Fruit fly (Drosophila melanogaster) whole organism, embryonic: ENCODE results near the gene CG6195.

ENCODE experiments used
- CG1233 ChIP-seq: fragments of 200-800 bp; sonication (Bioruptor generic); optimal IDR thresholded peaks from 4 replicates; lab custom pipeline; 2018; ENCODE audit warnings: missing biosample characterization, mild to moderate bottlenecking, missing genetic modification characterization
- CG12391 ChIP-seq: fragments of 200-800 bp; sonication (Bioruptor generic); optimal IDR thresholded peaks from 3 replicates; lab custom pipeline; 2018; ENCODE audit warnings: missing biosample characterization, mild to moderate bottlenecking, missing genetic modification characterization, moderate library complexity
- CG14014 ChIP-seq: fragments of 200-800 bp; sonication (Bioruptor generic); IDR thresholded peaks from 2 replicates; pipeline ENCODE4 v1.3.6; 2022; ENCODE audit warnings: missing biosample characterization, missing genetic modification characterization
- CG1529 ChIP-seq: fragments of 200-800 bp; sonication (Bioruptor generic); optimal IDR thresholded peaks from 3 replicates; lab custom pipeline; 2018; ENCODE audit warnings: missing biosample characterization, missing genetic modification characterization
- CG17361 ChIP-seq: fragments of 200-800 bp; sonication (Bioruptor generic); IDR thresholded peaks from 3 replicates; pipeline ENCODE4 v1.3.6; 2022; ENCODE audit warnings: missing biosample characterization, missing genetic modification characterization
- CG18476 ChIP-seq: fragments of 200-800 bp; sonication (Bioruptor generic); optimal IDR thresholded peaks from 2 replicates; lab custom pipeline; 2016; ENCODE audit warnings: missing biosample characterization, mild to moderate bottlenecking, missing genetic modification characterization
- CG3281 ChIP-seq: fragments of 200-800 bp; sonication (Bioruptor generic); optimal IDR thresholded peaks from 3 replicates; lab custom pipeline; 2017; ENCODE audit warnings: missing biosample characterization, mild to moderate bottlenecking, missing genetic modification characterization
- CG4820 ChIP-seq: fragments of 200-800 bp; sonication (Bioruptor generic); optimal IDR thresholded peaks from 3 replicates; lab custom pipeline; 2016; ENCODE audit warnings: missing biosample characterization, missing genetic modification characterization
- CG6683 ChIP-seq: fragments of 200-800 bp; sonication (Bioruptor generic); optimal IDR thresholded peaks from 2 replicates; lab custom pipeline; 2017; ENCODE audit warnings: missing biosample characterization, mild to moderate bottlenecking, missing genetic modification characterization, missing genetic modification reagents
- CG6813 ChIP-seq: fragments of 200-800 bp; sonication (Bioruptor generic); optimal IDR thresholded peaks from 2 replicates; lab custom pipeline; 2017; ENCODE audit warnings: missing biosample characterization, missing genetic modification characterization, mild to moderate bottlenecking, moderate library complexity, missing genetic modification reagents
- CG7271 ChIP-seq: fragments of 200-800 bp; sonication (Bioruptor generic); optimal IDR thresholded peaks from 2 replicates; lab custom pipeline; 2018; ENCODE audit warnings: missing biosample characterization, mild to moderate bottlenecking, missing genetic modification characterization, moderate library complexity
- CG8359 ChIP-seq: fragments of 200-800 bp; sonication (Bioruptor generic); optimal IDR thresholded peaks from 2 replicates; lab custom pipeline; 2017; ENCODE audit warnings: missing biosample characterization, mild to moderate bottlenecking, missing genetic modification characterization, borderline replicate concordance
- CG8478 ChIP-seq: fragments of >200 bp; optimal IDR thresholded peaks from 2 replicates; lab custom pipeline; 2018
- CG8765 ChIP-seq: fragments of 200-800 bp; sonication (Bioruptor generic); IDR thresholded peaks from 2 replicates; pipeline ENCODE4 v1.3.6; 2022; ENCODE audit warnings: missing biosample characterization, missing genetic modification characterization
- CG9797 ChIP-seq: fragments of 200-800 bp; sonication (Bioruptor generic); optimal IDR thresholded peaks from 3 replicates; lab custom pipeline; 2018; ENCODE audit warnings: missing biosample characterization, mild to moderate bottlenecking, missing genetic modification characterization
- Chrac-16 ChIP-seq: fragments of 200-800 bp; sonication (Bioruptor generic); optimal IDR thresholded peaks from 3 replicates; lab custom pipeline; 2016; ENCODE audit warnings: missing biosample characterization, missing genetic modification characterization
- Dbx ChIP-seq: fragments of 200-800 bp; sonication (Bioruptor generic); IDR thresholded peaks from 3 replicates; pipeline ENCODE4 v1.3.6; 2022; ENCODE audit warnings: missing biosample characterization, missing genetic modification characterization
- Dp ChIP-seq: fragments of 200-800 bp; sonication (Bioruptor generic); optimal IDR thresholded peaks from 2 replicates; lab custom pipeline; 2018; ENCODE audit warnings: missing biosample characterization, mild to moderate bottlenecking, missing genetic modification characterization, moderate library complexity
- GATAe ChIP-seq: fragments of 200-800 bp; sonication (Bioruptor generic); conservative IDR thresholded peaks from 2 replicates; pipeline ENCODE4 v1.3.6; 2022; ENCODE audit warnings: missing biosample characterization, missing genetic modification characterization
- Hr78 ChIP-seq, 2 experiments: fragments of 200-800 bp in 1 of 2; fragments of >200 bp in 1 of 2; sonication (Bioruptor generic) in 1 of 2; optimal IDR thresholded peaks; 2 replicates each; lab custom pipeline; 2017 to 2019; ENCODE audit warnings: missing biosample characterization in 2 of 2, missing genetic modification characterization in 2 of 2, mild to moderate bottlenecking in 1 of 2, moderate library complexity in 1 of 2
- Hsf ChIP-seq: fragments of 200-800 bp; sonication (Bioruptor generic); optimal IDR thresholded peaks from 3 replicates; lab custom pipeline; 2016; ENCODE audit warnings: missing biosample characterization, missing genetic modification characterization
- Neu2 ChIP-seq: fragments of 200-800 bp; sonication (Bioruptor generic); optimal IDR thresholded peaks from 3 replicates; lab custom pipeline; 2016; ENCODE audit warnings: missing biosample characterization, missing genetic modification characterization, borderline replicate concordance
- Sox100B ChIP-seq: fragments of 200-800 bp; sonication (Bioruptor generic); optimal IDR thresholded peaks from 3 replicates; lab custom pipeline; 2018; ENCODE audit warnings: missing biosample characterization, mild to moderate bottlenecking, missing genetic modification characterization
- Sox102F ChIP-seq: fragments of 200-800 bp; sonication (Bioruptor generic); optimal IDR thresholded peaks from 2 replicates; lab custom pipeline; 2018; ENCODE audit warnings: missing biosample characterization, mild to moderate bottlenecking, missing genetic modification characterization, moderate library complexity
- TFAM ChIP-seq: fragments of 200-800 bp; sonication (Bioruptor generic); optimal IDR thresholded peaks from 2 replicates; lab custom pipeline; 2017; ENCODE audit warnings: missing biosample characterization, missing genetic modification characterization, inconsistent platforms
- cwo ChIP-seq: fragments of 200-800 bp; sonication (Bioruptor generic); optimal IDR thresholded peaks from 3 replicates; lab custom pipeline; 2017; ENCODE audit warnings: missing biosample characterization, missing genetic modification characterization, mild to moderate bottlenecking, moderate library complexity, missing genetic modification reagents
- da ChIP-seq: fragments of 200-800 bp; sonication (Bioruptor generic); optimal IDR thresholded peaks from 2 replicates; lab custom pipeline; 2016; ENCODE audit warnings: missing biosample characterization, missing genetic modification characterization
- dmrt99B ChIP-seq: fragments of 200-800 bp; sonication (Bioruptor generic); optimal IDR thresholded peaks from 2 replicates; lab custom pipeline; 2018; ENCODE audit warnings: missing biosample characterization, mild to moderate bottlenecking, missing genetic modification characterization, moderate library complexity
- dysf ChIP-seq: fragments of 200-800 bp; sonication (Bioruptor generic); IDR thresholded peaks from 3 replicates; pipeline ENCODE4 v1.3.6; 2022; ENCODE audit warnings: missing biosample characterization, missing genetic modification characterization
- fd64A ChIP-seq: fragments of 200-800 bp; sonication (Bioruptor generic); optimal IDR thresholded peaks from 3 replicates; lab custom pipeline; 2018; ENCODE audit warnings: missing biosample characterization, mild to moderate bottlenecking, missing genetic modification characterization
- h ChIP-seq: fragments of >200 bp; optimal IDR thresholded peaks from 2 replicates; lab custom pipeline; 2017
- hb ChIP-seq: fragments of 200-800 bp; sonication (Bioruptor generic); IDR thresholded peaks from 3 replicates; pipeline ENCODE4 v1.3.6; 2022; ENCODE audit warnings: missing biosample characterization, missing genetic modification characterization; ENCODE audit not compliant: partially characterized antibody
- her ChIP-seq: fragments of 200-800 bp; sonication (Bioruptor generic); optimal IDR thresholded peaks from 2 replicates; lab custom pipeline; 2016; ENCODE audit warnings: missing biosample characterization, missing genetic modification characterization
- ind ChIP-seq: fragments of 200-800 bp; sonication (Bioruptor generic); optimal IDR thresholded peaks from 3 replicates; lab custom pipeline; 2016; ENCODE audit warnings: missing biosample characterization, missing genetic modification characterization
- lmd ChIP-seq: fragments of 200-800 bp; sonication (Bioruptor generic); IDR thresholded peaks from 2 replicates; pipeline ENCODE4 v1.3.6; 2022; ENCODE audit warnings: missing biosample characterization, missing genetic modification characterization
- lov ChIP-seq, 2 experiments: fragments of 200-800 bp in 1 of 2; fragments of >200 bp in 1 of 2; sonication (Bioruptor generic) in 1 of 2; IDR thresholded peaks in 1 of 2; optimal IDR thresholded peaks in 1 of 2; 2 replicates in 1 of 2; 3 replicates in 1 of 2; pipeline versions ENCODE4 v1.3.6 to Lab custom; 2017 to 2022; ENCODE audit warnings: missing biosample characterization in 1 of 2, missing genetic modification characterization in 1 of 2
- mirr ChIP-seq: fragments of 200-800 bp; sonication (Bioruptor generic); optimal IDR thresholded peaks from 3 replicates; lab custom pipeline; 2018; ENCODE audit warnings: missing biosample characterization, mild to moderate bottlenecking, missing genetic modification characterization
- nau ChIP-seq: fragments of 200-800 bp; sonication (Bioruptor generic); optimal IDR thresholded peaks from 3 replicates; lab custom pipeline; 2017; ENCODE audit warnings: missing biosample characterization, mild to moderate bottlenecking, missing genetic modification characterization, missing genetic modification reagents
- otp ChIP-seq: fragments of 200-800 bp; sonication (Bioruptor generic); IDR thresholded peaks from 3 replicates; pipeline ENCODE4, ENCODE4 v1.3.6; 2022; ENCODE audit warnings: missing biosample characterization, missing genetic modification characterization
- p53 ChIP-seq: fragments of 200-800 bp; sonication (Bioruptor generic); optimal IDR thresholded peaks from 2 replicates; lab custom pipeline; 2016; ENCODE audit warnings: missing biosample characterization, missing genetic modification characterization
- pzg ChIP-seq: fragments of 200-800 bp; sonication (Bioruptor generic); optimal IDR thresholded peaks from 3 replicates; lab custom pipeline; 2018; ENCODE audit warnings: missing biosample characterization, mild to moderate bottlenecking, missing genetic modification characterization, moderate library complexity
- sens-2 ChIP-seq: fragments of 200-800 bp; sonication (Bioruptor generic); IDR thresholded peaks from 2 replicates; pipeline ENCODE4 v1.3.6; 2022; ENCODE audit warnings: missing biosample characterization, missing genetic modification characterization
- seq ChIP-seq: fragments of 200-800 bp; sonication (Bioruptor generic); IDR thresholded peaks from 2 replicates; pipeline ENCODE4 v1.3.6; 2022; ENCODE audit warnings: missing biosample characterization, missing genetic modification characterization
- sna ChIP-seq: fragments of 200-800 bp; sonication (Bioruptor generic); IDR thresholded peaks from 2 replicates; pipeline ENCODE4 v1.3.6; 2022; ENCODE audit warnings: missing biosample characterization, missing genetic modification characterization; ENCODE audit not compliant: partially characterized antibody
- sob ChIP-seq: fragments of 200-800 bp; sonication (Bioruptor generic); IDR thresholded peaks from 2 replicates; pipeline ENCODE4 v1.3.6; 2022; ENCODE audit warnings: missing biosample characterization, missing genetic modification characterization
- stwl ChIP-seq: fragments of 200-800 bp; sonication (Bioruptor generic); optimal IDR thresholded peaks from 3 replicates; lab custom pipeline; 2018; ENCODE audit warnings: missing biosample characterization, mild to moderate bottlenecking, missing genetic modification characterization, moderate library complexity
- sug ChIP-seq: fragments of 200-800 bp; optimal IDR thresholded peaks from 2 replicates; lab custom pipeline; 2019; ENCODE audit warnings: missing biosample characterization, mild to moderate bottlenecking, missing genetic modification characterization, moderate library complexity
- tgo ChIP-seq: fragments of 200-800 bp; sonication (Bioruptor generic); IDR thresholded peaks from 3 replicates; pipeline ENCODE4 v1.3.6; 2022; ENCODE audit warnings: missing biosample characterization, missing genetic modification characterization
- tin ChIP-seq: fragments of 200-800 bp; sonication (Bioruptor generic); optimal IDR thresholded peaks from 3 replicates; lab custom pipeline; 2016; ENCODE audit warnings: missing biosample characterization, missing genetic modification characterization
- vvl ChIP-seq: fragments of 200-800 bp; sonication (Bioruptor generic); IDR thresholded peaks from 2 replicates; pipeline ENCODE4 v1.3.6; 2022; ENCODE audit warnings: missing biosample characterization, missing genetic modification characterization
- zfh1 ChIP-seq: fragments of 200-800 bp; sonication (Bioruptor generic); IDR thresholded peaks from 3 replicates; pipeline ENCODE4 v1.3.6; 2022; ENCODE audit warnings: missing biosample characterization, missing genetic modification characterization

The CG6195 gene

DNA sequence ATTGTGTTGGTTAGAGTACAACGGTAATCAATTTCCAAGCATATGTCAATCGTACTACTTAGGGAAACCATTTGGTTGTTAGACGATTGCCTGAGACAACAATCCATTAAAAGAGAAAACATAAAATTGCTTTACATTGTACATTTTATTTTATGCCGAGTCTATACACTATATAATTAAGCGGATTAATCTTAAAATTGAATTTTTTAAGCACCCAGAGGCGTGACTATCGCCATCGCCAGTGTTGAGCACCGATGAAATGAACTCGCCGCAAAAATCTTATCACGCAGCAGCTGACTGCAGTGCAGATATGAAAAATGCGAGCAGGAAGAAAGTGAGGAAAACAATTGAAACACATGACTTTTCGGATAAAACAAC is 5.3 kb downstream of the CG6195 start (continued):
- peak; percentile 69; the same call in 2 of the 3 replicates for TF ChIP-seq hb (GFP tag; lab: Robert Waterston, UW)
- no peak for TF ChIP-seq lmd
- TF ChIP-seq sens-2 (GFP tag; lab: Robert Waterston, UW): no peak
- no peak for TF ChIP-seq her (GFP tag; lab: Kevin White, UChicago)
- no peak for TF ChIP-seq CG4820 (GFP tag; lab: Kevin White, UChicago)
- no peak for TF ChIP-seq fd64A (GFP tag; lab: Kevin White, UChicago)
- TF ChIP-seq tgo (GFP tag; lab: Robert Waterston, UW): no peak
- TF ChIP-seq otp: no peak
- no peak for TF ChIP-seq dmrt99B (tag; lab: Kevin White, UChicago)
- TF ChIP-seq CG7271: no peak
- no peak for TF ChIP-seq CG12391 (tag; lab: Kevin White, UChicago)
- TF ChIP-seq Neu2 (GFP tag; lab: Kevin White, UChicago): no peak
- TF ChIP-seq CG1233 (GFP tag; lab: Kevin White, UChicago): no peak
- TF ChIP-seq CG8359 (GFP tag; lab: Kevin White, UChicago): no peak
- no peak for TF ChIP-seq CG8478 (lab: Kevin White, UChicago)
- TF ChIP-seq CG8765 (GFP tag; lab: Robert Waterston, UW): no peak
- TF ChIP-seq zfh1: peak; percentile 42; the same call in 1 of the 3 replicates
- TF ChIP-seq sug (tag; lab: Kevin White, UChicago): no peak
- no peak for TF ChIP-seq CG9797 (GFP tag; lab: Kevin White, UChicago)
- no peak for TF ChIP-seq TFAM (GFP tag; lab: Kevin White, UChicago)
- TF ChIP-seq Dbx (GFP tag; lab: Robert Waterston, UW): peak; percentile 37; the same call in 1 of the 3 replicates
- TF ChIP-seq CG6683 (GFP tag; lab: Kevin White, UChicago): no peak
- no peak for TF ChIP-seq lov (optimal IDR thresholded peaks at IDR 0.05; lab: Kevin White, UChicago)
- TF ChIP-seq lov (GFP tag; IDR thresholded peaks at IDR 0.05; lab: Robert Waterston, UW): no peak
- TF ChIP-seq Sox102F: no peak
- no peak for TF ChIP-seq Hsf (GFP tag; lab: Kevin White, UChicago)
- peak; percentile 47; the same call in 1 of the 3 replicates for TF ChIP-seq CG17361
- no peak for TF ChIP-seq CG6813 (GFP tag; lab: Kevin White, UChicago)
- TF ChIP-seq dysf: no peak
- TF ChIP-seq h: no peak
- peak; percentile 47 for TF ChIP-seq Dp (GFP tag; lab: Kevin White, UChicago)
- no peak for TF ChIP-seq mirr (GFP tag; lab: Kevin White, UChicago)
- TF ChIP-seq ind: no peak
- peak; percentile 82 for TF ChIP-seq sna (GFP tag; lab: Robert Waterston, UW)
- peak; percentile 70 for TF ChIP-seq sob
- TF ChIP-seq Sox100B (GFP tag; lab: Kevin White, UChicago): no peak
- no peak for TF ChIP-seq da (GFP tag; lab: Kevin White, UChicago)
- TF ChIP-seq p53 (GFP tag; lab: Kevin White, UChicago): no peak
- no peak for TF ChIP-seq nau (GFP tag; lab: Kevin White, UChicago)
- TF ChIP-seq GATAe: no peak
- no peak for TF ChIP-seq CG3281 (GFP tag; lab: Kevin White, UChicago)
- TF ChIP-seq tin (GFP tag; lab: Kevin White, UChicago): no peak
- TF ChIP-seq seq (GFP tag; lab: Robert Waterston, UW): no peak
- TF ChIP-seq CG14014: 0 out of 2 replicates have a peak, but pooled peaks have one; percentile 21
- no peak for TF ChIP-seq Chrac-16 (GFP tag; lab: Kevin White, UChicago)
- TF ChIP-seq stwl (tag; lab: Kevin White, UChicago): peak; percentile 97
- TF ChIP-seq Hr78 (GFP tag; optimal IDR thresholded peaks at IDR 0.05; lab: Kevin White, UChicago): no peak
- no peak for TF ChIP-seq cwo (GFP tag; lab: Kevin White, UChicago)
- peak; percentile 36 for TF ChIP-seq pzg (GFP tag; lab: Kevin White, UChicago)
- peak; percentile 39; the same call in 1 of the 2 replicates for TF ChIP-seq vvl (GFP tag; lab: Robert Waterston, UW)
- no peak for TF ChIP-seq CG18476
- TF ChIP-seq CG1529 (GFP tag; lab: Kevin White, UChicago): no peak
